Fruit fly (Drosophila melanogaster): ENCODE results near the gene Tango4.

dm6 chrX:12014800-12015389, 6.0 kb upstream of the Tango4 start:
- TF ChIP-seq CTCF (optimal IDR thresholded peaks at IDR 0.05) (no peak), CG8478 (optimal IDR thresholded peaks at IDR 0.05) (no peak)
